Worm (Caenorhabditis elegans) whole organism, L3 larva: ENCODE results near the gene tpst-2.

ENCODE experiments used
- R02D3.7 ChIP-seq: fragments of 150-350 bp; optimal IDR thresholded peaks from 2 replicates; lab custom pipeline; 2014; ENCODE audit warnings: missing biosample characterization, missing genetic modification characterization
- ZK546.5 ChIP-seq: sonication (generic microtip); optimal IDR thresholded peaks from 2 replicates; lab custom pipeline; 2017; ENCODE audit warnings: missing biosample characterization, missing genetic modification characterization
- aly-2 ChIP-seq: fragments of 150-350 bp; optimal IDR thresholded peaks from 2 replicates; lab custom pipeline; 2014; ENCODE audit warnings: missing biosample characterization, missing genetic modification characterization
- ama-1 ChIP-seq: fragments of 150-350 bp; optimal IDR thresholded peaks from 2 replicates; lab custom pipeline; 2018
- ceh-16 ChIP-seq: sonication (generic microtip); optimal IDR thresholded peaks from 2 replicates; lab custom pipeline; 2017; ENCODE audit warnings: missing biosample characterization, missing genetic modification characterization
- ceh-28 ChIP-seq: fragments of 150-350 bp; optimal IDR thresholded peaks from 2 replicates; lab custom pipeline; 2014; ENCODE audit warnings: missing biosample characterization, missing genetic modification reagents, missing genetic modification characterization
- ceh-82 ChIP-seq: fragments of 150-350 bp; optimal IDR thresholded peaks from 2 replicates; lab custom pipeline; 2014; ENCODE audit warnings: missing biosample characterization, missing genetic modification characterization
- daf-12 ChIP-seq: fragments of 150-350 bp; optimal IDR thresholded peaks from 2 replicates; lab custom pipeline; 2014; ENCODE audit warnings: missing biosample characterization, missing genetic modification reagents, missing genetic modification characterization
- egl-27 ChIP-seq: sonication (generic microtip); optimal IDR thresholded peaks from 4 replicates; lab custom pipeline; 2017; ENCODE audit warnings: missing biosample characterization, missing genetic modification reagents, missing genetic modification characterization
- egl-5 ChIP-seq: fragments of 150-350 bp; optimal IDR thresholded peaks from 2 replicates; lab custom pipeline; 2017; ENCODE audit warnings: missing biosample characterization, missing genetic modification reagents, missing genetic modification characterization, inconsistent platforms
- elt-1 ChIP-seq: fragments of 150-350 bp; optimal IDR thresholded peaks from 2 replicates; lab custom pipeline; 2014; ENCODE audit warnings: missing biosample characterization, missing genetic modification characterization
- elt-2 ChIP-seq: sonication (generic microtip); optimal IDR thresholded peaks from 2 replicates; lab custom pipeline; 2016; ENCODE audit warnings: missing genetic modification reagents, mild to moderate bottlenecking, missing genetic modification characterization, missing compliant biosample characterization
- elt-3 ChIP-seq, 3 experiments: fragments of 150-350 bp in 1 of 3; sonication (generic microtip) in 2 of 3; optimal IDR thresholded peaks; 2 replicates in 2 of 3; 4 replicates in 1 of 3; lab custom pipeline; 2014 to 2017; ENCODE audit warnings: missing biosample characterization in 3 of 3, missing genetic modification characterization in 3 of 3
- fkh-10 ChIP-seq: sonication (generic microtip); optimal IDR thresholded peaks from 2 replicates; lab custom pipeline; 2017; ENCODE audit warnings: missing biosample characterization, missing genetic modification reagents, missing genetic modification characterization
- fkh-2 ChIP-seq: fragments of 150-350 bp; optimal IDR thresholded peaks from 2 replicates; lab custom pipeline; 2014; ENCODE audit warnings: missing biosample characterization, missing genetic modification reagents, missing genetic modification characterization
- hmg-11 ChIP-seq: sonication (generic microtip); optimal IDR thresholded peaks from 2 replicates; lab custom pipeline; 2016; ENCODE audit warnings: missing genetic modification characterization, missing compliant biosample characterization
- lin-15B ChIP-seq: fragments of 150-350 bp; optimal IDR thresholded peaks from 2 replicates; lab custom pipeline; 2014; ENCODE audit warnings: missing biosample characterization, missing genetic modification characterization
- lin-39 ChIP-seq: fragments of 150-350 bp; optimal IDR thresholded peaks from 2 replicates; lab custom pipeline; 2018; ENCODE audit warnings: missing biosample characterization, missing genetic modification reagents, missing genetic modification characterization
- lsy-12 ChIP-seq: sonication (generic microtip); optimal IDR thresholded peaks from 2 replicates; lab custom pipeline; 2016; ENCODE audit warnings: mild to moderate bottlenecking, missing genetic modification characterization, missing compliant biosample characterization
- mml-1 ChIP-seq: fragments of 150-350 bp; sonication (generic microtip); optimal IDR thresholded peaks from 3 replicates; lab custom pipeline; 2014; ENCODE audit warnings: missing biosample characterization, missing genetic modification characterization
- nfya-1 ChIP-seq: sonication (generic microtip); optimal IDR thresholded peaks from 2 replicates; lab custom pipeline; 2017; ENCODE audit warnings: missing genetic modification characterization, mild to moderate bottlenecking, missing compliant biosample characterization, antibody characterized with exemption, moderate library complexity; ENCODE audit not compliant: insufficient read depth
- nhr-11 ChIP-seq: fragments of 150-350 bp; optimal IDR thresholded peaks from 2 replicates; lab custom pipeline; 2014; ENCODE audit warnings: missing biosample characterization, missing genetic modification characterization
- nhr-23 ChIP-seq: fragments of 150-350 bp; optimal IDR thresholded peaks from 2 replicates; lab custom pipeline; 2014; ENCODE audit warnings: missing biosample characterization, missing genetic modification reagents, missing genetic modification characterization
- nhr-25 ChIP-seq: sonication (generic microtip); optimal IDR thresholded peaks from 2 replicates; lab custom pipeline; 2017; ENCODE audit warnings: missing biosample characterization, missing genetic modification characterization
- nhr-28 ChIP-seq: fragments of 150-350 bp; optimal IDR thresholded peaks from 2 replicates; lab custom pipeline; 2014; ENCODE audit warnings: missing biosample characterization, missing genetic modification characterization
- nhr-43 ChIP-seq: sonication (generic microtip); optimal IDR thresholded peaks from 2 replicates; lab custom pipeline; 2016; ENCODE audit warnings: mild to moderate bottlenecking, missing genetic modification characterization, missing compliant biosample characterization; ENCODE audit not compliant: poor library complexity, severe bottlenecking
- nhr-67 ChIP-seq: fragments of 150-350 bp; optimal IDR thresholded peaks from 2 replicates; lab custom pipeline; 2014; ENCODE audit warnings: missing biosample characterization, missing genetic modification characterization
- nhr-77 ChIP-seq: fragments of 150-350 bp; optimal IDR thresholded peaks from 2 replicates; lab custom pipeline; 2014; ENCODE audit warnings: missing biosample characterization, missing genetic modification characterization
- pha-4 ChIP-seq: fragments of 150-350 bp; optimal IDR thresholded peaks from 2 replicates; lab custom pipeline; 2014; ENCODE audit warnings: missing biosample characterization, missing genetic modification reagents, missing genetic modification characterization
- pqm-1 ChIP-seq: fragments of 150-350 bp; optimal IDR thresholded peaks from 2 replicates; lab custom pipeline; 2017; ENCODE audit warnings: missing biosample characterization, missing genetic modification characterization, inconsistent platforms
- skn-1 ChIP-seq: fragments of 150-350 bp; optimal IDR thresholded peaks from 2 replicates; lab custom pipeline; 2014; ENCODE audit warnings: missing biosample characterization, missing genetic modification characterization
- snpc-4 ChIP-seq: fragments of 150-350 bp; optimal IDR thresholded peaks from 2 replicates; lab custom pipeline; 2014; ENCODE audit warnings: missing biosample characterization, missing genetic modification characterization
- unc-39 ChIP-seq: sonication (generic microtip); optimal IDR thresholded peaks from 4 replicates; lab custom pipeline; 2017; ENCODE audit warnings: missing biosample characterization, missing genetic modification characterization
- zag-1 ChIP-seq: fragments of 150-350 bp; optimal IDR thresholded peaks from 2 replicates; lab custom pipeline; 2014; ENCODE audit warnings: missing biosample characterization, missing genetic modification characterization
- ztf-11 ChIP-seq: fragments of 150-350 bp; optimal IDR thresholded peaks from 2 replicates; lab custom pipeline; 2014; ENCODE audit warnings: missing biosample characterization, missing genetic modification characterization
- ztf-4 ChIP-seq: fragments of 150-350 bp; optimal IDR thresholded peaks from 2 replicates; lab custom pipeline; 2014; ENCODE audit warnings: missing biosample characterization, missing genetic modification characterization

Gene tpst-2

ce11 chrIII:790591-790990, 19.5 kb downstream of the tpst-2 start:
- TF ChIP-seq nhr-28 (tag; lab: Kevin White, UChicago) (no peak), nhr-67 (tag; lab: Kevin White, UChicago) (no peak), nhr-77 (no peak), ceh-28 (tag; lab: Kevin White, UChicago) (no peak), pqm-1 (tag; lab: Kevin White, UChicago) (no peak), ceh-82 (tag; lab: Kevin White, UChicago) (no peak), ztf-11 (tag; lab: Kevin White, UChicago) (no peak), egl-27 (tag; lab: Kevin White, UChicago) (no peak), fkh-10 (no peak), daf-12 (tag; lab: Kevin White, UChicago) (no peak), skn-1 (tag; lab: Kevin White, UChicago) (no peak), pha-4 (tag; lab: Kevin White, UChicago) (no peak)
- TF ChIP-seq, all 47 proteins: peak for 0

- TF ChIP-seq egl-5 (tag; lab: Kevin White, UChicago) (peak; percentile 59), nhr-23 (tag; lab: Kevin White, UChicago) (peak; percentile 58), skn-1 (tag; lab: Kevin White, UChicago) (peak; percentile 38), fkh-10 (peak; percentile 56), nfya-1 (peak; percentile 96), ceh-82 (tag; lab: Kevin White, UChicago) (no peak), nhr-11 (tag; lab: Kevin White, UChicago) (no peak), hmg-11 (tag; lab: Kevin White, UChicago) (peak; percentile 72), lin-39 (peak; percentile 91), pha-4 (tag; lab: Kevin White, UChicago) (peak; percentile 76), elt-1 (no peak), ZK546.5 (tag; lab: Kevin White, UChicago) (no peak), lin-15B (peak; percentile 86), nhr-25 (tag; lab: Kevin White, UChicago) (peak; percentile 71), pqm-1 (tag; lab: Kevin White, UChicago) (peak; percentile 29), R02D3.7 (tag; lab: Kevin White, UChicago) (peak; percentile 26), lsy-12 (tag; lab: Kevin White, UChicago) (peak; percentile 81), snpc-4 (peak; percentile 60), elt-2 (tag; lab: Kevin White, UChicago) (peak; percentile 71), elt-3 (tag; optimal IDR thresholded peaks at IDR 0.05; lab: Kevin White, UChicago) (no peak), ama-1 (peak; percentile 29)
These were observed 22.5 kb downstream of the tpst-2 start, which contains the start of gene snt-2 for ce11 chrIII:793595-793994. Gene snt-2 (minus strand): TSS chrIII:793733.

- TF ChIP-seq nhr-43 (tag; lab: Kevin White, UChicago) (no peak), ceh-28 (tag; lab: Kevin White, UChicago) (peak; percentile 17)
These were observed 22.9 kb downstream of the tpst-2 start, which contains the start of gene rps-29 for ce11 chrIII:794000-794399. Gene rps-29 (plus strand): TSS chrIII:794300.

DNA sequence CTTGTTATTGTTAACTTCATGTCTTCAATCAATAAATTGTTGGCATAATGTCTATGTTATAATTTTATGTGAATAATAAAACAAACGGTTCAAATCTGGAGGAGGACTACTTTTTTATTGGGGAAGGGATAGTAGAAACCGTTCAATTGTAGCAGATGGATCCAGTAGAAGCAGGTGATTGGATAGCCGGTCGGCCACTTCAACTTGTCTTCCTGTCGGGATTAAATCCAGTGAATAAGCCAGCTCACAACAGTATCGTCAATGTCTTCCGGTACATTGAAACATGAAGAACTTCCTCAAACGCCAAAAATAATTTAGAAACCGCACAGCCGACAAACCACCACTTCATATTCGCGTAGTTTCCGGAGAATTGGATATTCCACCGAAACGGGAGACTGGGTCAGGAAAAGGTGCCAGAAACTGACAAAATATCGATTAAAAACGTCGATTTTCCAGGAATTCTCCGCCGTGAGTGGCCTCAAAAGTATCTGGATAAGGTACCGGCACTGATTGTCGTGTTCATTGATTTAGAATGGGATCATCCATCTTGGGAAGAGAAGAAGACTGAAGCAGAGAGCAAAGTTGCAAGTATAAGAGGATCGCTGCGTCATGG, 24.0 kb downstream of the tpst-2 start, which contains the start of gene trpp-11:
trpp-11 (plus strand) TSS at position 153 of the 613 bp plus-strand sequence.
- TF ChIP-seq pqm-1 (tag; lab: Kevin White, UChicago) (no peak), aly-2 (tag; lab: Kevin White, UChicago) (no peak), unc-39 (tag; lab: Kevin White, UChicago) (no peak)

- no peak for TF ChIP-seq pha-4 (tag; lab: Kevin White, UChicago)
- no peak for TF ChIP-seq lin-15B
- no peak for TF ChIP-seq R02D3.7 (tag; lab: Kevin White, UChicago)
- TF ChIP-seq ama-1, result no peak
- TF ChIP-seq skn-1 (tag; lab: Kevin White, UChicago), result no peak
- TF ChIP-seq nhr-28 (tag; lab: Kevin White, UChicago), result no peak
- TF ChIP-seq fkh-2 (tag; lab: Kevin White, UChicago), result no peak
- no peak for TF ChIP-seq zag-1 (tag; lab: Kevin White, UChicago)
- TF ChIP-seq ztf-4, result no peak
- no peak for TF ChIP-seq lin-39
- no peak for TF ChIP-seq mml-1 (tag; lab: Kevin White, UChicago)
- no peak for TF ChIP-seq ceh-16 (tag; lab: Kevin White, UChicago)
- TF ChIP-seq nhr-25 (tag; lab: Kevin White, UChicago), result no peak
These were observed 26.4 kb downstream of the tpst-2 start for ce11 chrIII:797507-797906.
